Fruit fly (Drosophila melanogaster) Kc167 (cell line): ENCODE measurements around the gene CG11155.

ENCODE experiments used
- Myc ChIP-seq: fragments of >200 bp; optimal IDR thresholded peaks from 2 replicates; lab custom pipeline; 2017; ENCODE audit warnings: missing external identifiers
- Sin3A ChIP-seq: fragments of >200 bp; optimal IDR thresholded peaks from 2 replicates; lab custom pipeline; 2018; ENCODE audit warnings: missing external identifiers
- h ChIP-seq: fragments of >200 bp; optimal IDR thresholded peaks from 3 replicates; lab custom pipeline; 2018; ENCODE audit warnings: missing external identifiers
- insv ChIP-seq: fragments of >200 bp; optimal IDR thresholded peaks from 3 replicates; lab custom pipeline; 2018; ENCODE audit warnings: missing external identifiers
- psq ChIP-seq: fragments of >200 bp; optimal IDR thresholded peaks from 2 replicates; lab custom pipeline; 2017; ENCODE audit warnings: missing external identifiers
- ttk ChIP-seq: sonication (Bioruptor generic); optimal IDR thresholded peaks from 2 replicates; lab custom pipeline; 2017; ENCODE audit warnings: missing external identifiers

CG11155 gene

DNA sequence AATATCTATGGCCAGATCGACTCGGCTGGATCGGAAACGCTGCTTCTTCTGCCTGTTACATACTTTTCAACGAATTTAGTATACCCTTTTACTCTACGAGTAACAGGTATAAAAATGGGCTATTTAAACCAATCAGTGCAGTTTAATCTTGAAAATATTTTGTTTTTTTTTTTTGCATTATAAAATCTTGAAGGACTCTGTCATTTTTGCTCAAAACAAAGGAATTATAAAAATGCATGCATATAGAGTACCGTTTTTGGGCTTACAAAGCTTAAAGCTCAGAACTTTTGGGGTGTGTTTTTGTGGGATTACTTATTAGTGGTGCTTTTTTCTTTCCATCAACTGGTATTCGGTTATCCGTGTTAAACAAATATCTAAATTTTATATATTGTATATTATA lies at the start of gene CG11155:
Gene CG11155, plus strand, starts transcription at position 313 of the 400 bp plus-strand sequence.
- TF ChIP-seq h (lab: Kevin White, UChicago) (no peak), Sin3A (lab: Kevin White, UChicago) (no peak), insv (no peak), Myc (lab: Kevin White, UChicago) (no peak), psq (lab: Kevin White, UChicago) (no peak)

DNA sequence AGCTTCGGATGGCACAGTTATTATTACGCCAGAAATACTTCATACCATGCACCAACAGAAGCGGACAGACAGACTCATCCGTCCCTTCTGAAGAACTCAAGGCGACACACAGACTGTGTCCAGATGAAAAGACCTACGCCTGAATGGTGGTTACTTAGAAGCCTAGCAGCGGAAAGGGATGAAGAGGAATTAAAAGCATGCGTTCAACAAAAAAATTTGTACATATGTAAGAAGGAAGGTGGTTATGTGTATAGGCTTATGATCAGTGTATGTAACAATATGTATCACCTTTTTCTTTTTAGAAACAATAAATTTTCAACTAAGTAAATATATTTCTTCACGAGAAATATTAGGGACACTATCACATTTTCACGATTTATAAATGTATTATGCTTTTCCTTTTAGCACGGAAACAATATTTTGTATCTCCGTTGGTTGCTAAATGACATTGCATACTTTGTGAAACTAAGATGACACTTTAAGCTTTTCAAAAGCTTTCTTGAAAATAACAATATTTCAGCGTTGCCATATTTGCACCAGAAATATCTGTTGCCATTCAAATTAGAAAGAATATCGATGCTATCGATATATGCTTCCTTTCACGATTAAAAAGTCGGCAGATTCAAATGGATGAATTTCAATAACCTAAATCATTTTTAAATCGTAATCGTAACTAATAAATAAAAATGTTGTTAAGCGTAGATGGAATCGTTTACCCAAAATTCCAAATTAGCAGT lies 41.9 kb upstream of the CG11155 start, which contains the start of gene Actbeta:
Gene Actbeta, minus strand, starts transcription at position 471 of the 737 bp plus-strand sequence.
- TF ChIP-seq Sin3A (lab: Kevin White, UChicago) (no peak), psq (lab: Kevin White, UChicago) (no peak), ttk (lab: Kevin White, UChicago) (no peak), Myc (lab: Kevin White, UChicago) (no peak), h (lab: Kevin White, UChicago) (no peak), insv (no peak)

DNA sequence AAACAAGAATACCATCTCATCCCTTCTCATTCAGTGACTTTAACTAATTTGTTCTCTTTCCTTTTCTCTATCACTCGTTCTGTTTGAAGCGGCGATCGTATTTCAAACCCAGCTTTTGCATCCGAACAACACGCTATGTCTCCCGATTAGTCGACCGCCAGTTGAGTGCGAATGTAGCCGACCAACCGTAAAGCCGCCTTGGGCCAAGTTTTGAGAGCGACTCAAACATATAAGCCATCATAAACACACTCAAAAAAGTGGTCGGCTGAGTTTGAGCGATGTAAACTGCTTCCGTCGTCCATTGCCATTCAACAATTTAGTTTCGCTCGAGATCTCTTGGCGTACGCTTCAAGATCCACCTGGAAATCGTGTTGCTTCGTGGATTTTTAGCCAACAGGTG lies 37.9 kb upstream of the CG11155 start, which contains the start of gene sv:
Gene sv, plus strand, starts transcription at position 319 of the 400 bp plus-strand sequence.
- no peak for TF ChIP-seq Sin3A (lab: Kevin White, UChicago)
- TF ChIP-seq psq (lab: Kevin White, UChicago) = no peak
- TF ChIP-seq h (lab: Kevin White, UChicago) = no peak
- TF ChIP-seq Myc (lab: Kevin White, UChicago) = no peak
- TF ChIP-seq insv = no peak
- TF ChIP-seq ttk (lab: Kevin White, UChicago) = no peak

DNA sequence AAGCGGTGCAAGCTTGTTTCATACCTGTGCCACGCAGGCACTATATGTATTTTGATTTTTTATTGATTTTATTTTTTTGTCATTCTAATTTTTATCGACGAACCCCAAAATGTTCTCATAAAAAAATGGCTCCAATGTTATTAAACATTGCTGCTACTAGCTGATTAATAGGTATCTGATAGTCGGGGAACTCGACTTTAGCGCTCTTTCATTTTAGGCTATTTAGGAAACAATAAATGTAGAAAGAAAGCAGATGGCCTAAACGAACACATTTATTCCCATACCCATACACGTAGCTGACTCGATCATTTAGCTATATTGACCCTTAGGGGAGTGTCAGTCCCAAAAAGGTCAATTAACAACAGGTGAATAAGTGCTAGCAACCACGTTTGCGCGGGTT lies 36.1 kb upstream of the CG11155 start:
- no peak for TF ChIP-seq psq (lab: Kevin White, UChicago)

DNA sequence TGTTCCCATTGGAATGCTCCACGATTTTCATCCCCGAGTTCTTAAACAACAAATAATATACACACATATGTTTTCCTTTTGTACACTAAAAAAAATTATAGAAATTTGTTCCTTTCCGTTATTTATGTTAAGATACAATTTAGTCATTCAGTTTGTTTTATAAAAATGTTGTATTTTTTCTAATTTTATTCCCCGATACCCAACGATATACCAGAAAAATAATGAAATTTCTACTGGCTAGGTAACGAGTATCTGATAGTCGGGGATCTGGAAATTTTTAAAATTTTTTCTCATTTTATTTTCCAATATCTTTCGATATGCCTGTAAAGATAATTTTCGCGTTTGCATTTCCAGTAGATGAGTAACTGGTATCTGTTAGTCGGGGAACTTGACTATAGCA lies 33.0 kb upstream of the CG11155 start:
- TF ChIP-seq h (lab: Kevin White, UChicago) = no peak
- TF ChIP-seq ttk (lab: Kevin White, UChicago) = no peak
- no peak for TF ChIP-seq Myc (lab: Kevin White, UChicago)
- TF ChIP-seq Sin3A (lab: Kevin White, UChicago) = no peak

DNA sequence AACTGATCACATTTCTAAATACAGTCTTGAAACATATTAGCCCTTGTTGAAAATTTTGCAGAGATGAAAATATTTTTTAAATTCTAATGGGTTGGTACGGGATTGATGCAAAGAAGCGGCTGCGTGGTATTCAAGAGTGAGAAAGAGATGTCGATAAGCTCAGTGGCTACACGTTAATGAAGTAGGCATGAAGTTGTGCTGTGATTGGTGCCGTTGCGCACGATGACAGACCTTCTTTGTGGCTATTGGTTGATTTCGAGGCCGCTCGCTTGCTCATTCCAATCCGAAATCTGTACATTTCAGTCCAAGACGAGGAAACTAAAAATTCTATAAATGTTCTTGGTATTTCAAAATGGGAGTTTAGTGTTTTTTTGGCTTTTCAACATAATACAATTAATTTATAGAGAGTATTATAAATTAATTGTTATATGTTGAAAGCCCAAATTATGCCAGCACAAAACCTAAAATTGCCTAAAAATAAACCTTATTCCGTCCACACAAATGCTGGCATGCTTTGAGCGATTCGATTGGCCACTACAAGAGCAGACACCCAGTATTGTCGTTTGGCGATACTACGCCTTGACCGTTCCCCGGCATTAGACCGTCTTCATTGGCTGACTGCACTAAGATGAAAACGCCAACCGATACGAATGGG lies 28.7 kb upstream of the CG11155 start:
- TF ChIP-seq insv = no peak
- no peak for TF ChIP-seq h (lab: Kevin White, UChicago)
- TF ChIP-seq Myc (lab: Kevin White, UChicago) = no peak

DNA sequence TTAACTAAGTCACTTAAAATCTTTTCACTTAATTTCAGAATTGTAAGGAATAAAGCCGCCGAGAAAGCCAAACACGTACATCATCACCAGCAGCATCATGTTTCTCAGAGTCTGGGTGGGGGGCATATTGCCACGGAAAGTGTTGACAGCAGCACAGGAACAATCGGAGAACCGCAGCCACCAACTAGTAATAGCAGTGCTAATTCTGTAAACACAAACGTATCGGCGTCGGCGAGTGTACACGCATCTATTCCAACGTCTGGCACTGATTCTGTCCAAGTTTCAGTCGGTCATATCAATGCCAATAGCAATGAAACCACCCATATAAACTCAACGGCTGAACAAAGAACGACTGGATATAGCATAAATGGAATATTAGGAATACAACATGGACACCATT lies 20.3 kb upstream of the CG11155 start:
- no peak for TF ChIP-seq Myc (lab: Kevin White, UChicago)
- TF ChIP-seq Sin3A (lab: Kevin White, UChicago) = no peak

DNA sequence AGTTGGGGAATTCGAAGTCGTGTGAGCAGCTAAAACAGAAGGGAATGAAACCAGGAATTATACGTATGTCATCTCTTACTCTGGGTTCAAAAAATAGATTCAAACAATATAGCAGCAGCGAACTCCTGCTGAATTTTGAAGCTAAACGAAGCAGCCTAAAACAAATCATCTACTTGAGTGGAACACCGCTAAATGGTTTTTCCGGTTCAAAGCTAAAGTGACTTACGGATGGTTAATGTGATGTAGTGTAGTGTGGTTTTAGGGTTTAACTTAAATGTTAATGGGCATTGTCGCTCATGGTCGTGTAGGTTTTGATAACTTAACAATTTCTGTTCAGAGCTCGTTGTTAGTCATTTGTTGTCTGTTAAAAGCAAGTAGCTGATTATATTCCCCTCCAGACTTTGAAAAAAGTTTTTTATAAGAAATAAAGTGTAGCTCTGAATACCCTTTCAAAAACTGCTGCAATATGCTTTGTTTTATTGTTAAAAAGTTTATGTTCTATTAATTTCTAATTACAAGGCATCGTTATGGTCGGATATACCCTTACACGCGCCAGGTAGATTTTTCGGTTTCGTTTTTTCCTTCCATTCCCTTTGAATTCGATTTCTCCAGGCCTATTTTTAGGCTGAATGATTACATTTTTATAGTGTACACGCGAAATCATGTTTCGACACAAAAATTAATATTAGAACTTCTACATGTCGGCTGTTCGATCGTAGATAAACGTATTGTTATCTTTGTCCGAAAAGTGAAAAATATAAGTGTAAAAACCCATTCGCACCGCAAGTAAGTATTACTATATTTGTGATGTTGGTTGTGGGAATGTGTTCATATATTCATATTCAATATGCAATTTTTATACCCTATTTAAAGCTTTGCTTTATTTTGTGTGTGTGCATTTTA lies 13.3 kb upstream of the CG11155 start:
- TF ChIP-seq Myc (lab: Kevin White, UChicago) (no peak), ttk (lab: Kevin White, UChicago) (no peak), insv (no peak), h (lab: Kevin White, UChicago) (no peak), psq (lab: Kevin White, UChicago) (no peak), Sin3A (lab: Kevin White, UChicago) (no peak)

DNA sequence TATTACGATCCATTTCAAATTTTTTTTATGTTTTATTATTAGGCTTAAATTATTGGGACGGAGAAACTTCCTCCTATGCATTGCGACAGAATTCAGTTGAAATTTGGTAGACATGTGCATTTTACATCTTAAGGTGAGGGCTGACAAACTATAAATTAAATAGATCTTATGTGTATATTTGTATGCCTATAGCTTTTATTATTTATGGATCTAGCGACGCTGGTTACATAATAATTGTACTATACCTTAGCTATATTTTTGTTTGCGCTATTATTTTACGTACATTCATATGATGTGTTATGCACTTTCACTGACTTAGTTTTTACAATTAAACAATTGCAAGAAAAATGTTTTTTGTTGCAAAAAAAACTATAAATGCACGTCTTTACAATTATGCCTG lies 11.1 kb upstream of the CG11155 start:
- TF ChIP-seq h (lab: Kevin White, UChicago) (no peak), psq (lab: Kevin White, UChicago) (no peak), insv (no peak), Myc (lab: Kevin White, UChicago) (no peak), Sin3A (lab: Kevin White, UChicago) (no peak), ttk (lab: Kevin White, UChicago) (no peak)

DNA sequence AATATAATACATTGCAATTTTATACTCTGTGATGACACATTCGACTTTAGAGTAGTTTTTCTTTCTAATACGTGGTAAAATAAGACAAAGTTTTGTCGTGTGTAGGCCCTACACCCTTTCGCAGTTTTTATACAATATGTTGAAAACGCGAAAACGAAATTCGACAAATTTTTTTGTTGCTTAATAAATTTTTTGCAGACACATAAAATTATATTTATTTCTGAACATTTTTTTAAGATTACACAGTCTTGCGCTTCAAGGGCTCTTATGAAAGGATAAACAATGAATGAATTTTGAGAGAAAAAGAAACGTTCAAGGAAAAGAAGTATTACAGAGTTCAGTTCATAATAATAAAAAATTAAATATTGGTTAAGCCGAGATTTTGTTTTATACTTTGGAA lies 4.5 kb upstream of the CG11155 start:
- no peak for TF ChIP-seq insv
- no peak for TF ChIP-seq ttk (lab: Kevin White, UChicago)

DNA sequence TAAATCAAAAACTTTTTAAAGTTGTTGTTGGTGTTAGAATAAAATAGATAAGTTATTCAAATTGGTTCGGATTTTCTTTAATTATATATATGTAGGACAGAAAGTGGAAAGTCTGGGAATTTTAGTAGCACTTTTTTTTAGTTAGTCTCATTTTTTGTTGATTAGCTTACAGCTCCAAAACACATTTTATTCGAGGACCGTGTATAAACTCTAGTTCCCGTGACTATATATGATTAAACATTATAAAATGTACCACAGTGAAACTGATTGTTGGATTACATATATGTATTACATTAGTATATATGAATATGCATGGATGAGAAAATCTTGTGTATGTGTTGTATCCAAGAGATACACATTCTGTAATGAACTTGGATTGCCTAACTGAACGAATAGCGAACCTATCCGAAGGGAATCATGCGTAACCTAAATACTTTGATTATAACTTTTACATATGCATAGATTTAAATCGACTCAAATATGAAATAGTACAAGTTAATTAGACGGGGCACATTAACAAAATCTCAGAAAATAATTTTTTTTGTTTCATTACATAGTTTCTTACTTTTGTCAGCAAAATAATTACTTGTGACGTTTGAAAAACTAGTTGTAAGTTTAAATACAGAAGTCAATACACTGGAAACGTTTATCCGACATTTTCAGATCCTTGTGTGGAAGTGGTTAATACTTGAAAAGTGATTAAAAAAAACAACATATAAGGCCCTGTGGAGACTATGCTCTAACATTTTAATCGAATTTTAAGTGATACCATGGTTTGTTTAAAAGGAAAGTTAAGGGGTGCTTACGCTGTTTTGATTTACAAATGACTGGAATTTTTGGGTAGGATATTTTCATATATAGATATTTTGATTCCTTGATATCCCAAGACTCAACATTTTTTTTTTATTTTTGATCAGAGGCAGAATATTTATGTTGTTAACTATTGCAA lies 3.5 kb upstream of the CG11155 start, which contains the start of gene Cals:
Gene Cals, minus strand, starts transcription at position 700 of the 949 bp plus-strand sequence.
- no peak for TF ChIP-seq Myc (lab: Kevin White, UChicago)
- no peak for TF ChIP-seq psq (lab: Kevin White, UChicago)
- TF ChIP-seq insv = no peak
- TF ChIP-seq h (lab: Kevin White, UChicago) = no peak
- TF ChIP-seq Sin3A (lab: Kevin White, UChicago) = no peak
- no peak for TF ChIP-seq ttk (lab: Kevin White, UChicago)
